Fruit fly (Drosophila melanogaster): ENCODE measurements around the gene CG15024.

The CG15024 gene

DNA sequence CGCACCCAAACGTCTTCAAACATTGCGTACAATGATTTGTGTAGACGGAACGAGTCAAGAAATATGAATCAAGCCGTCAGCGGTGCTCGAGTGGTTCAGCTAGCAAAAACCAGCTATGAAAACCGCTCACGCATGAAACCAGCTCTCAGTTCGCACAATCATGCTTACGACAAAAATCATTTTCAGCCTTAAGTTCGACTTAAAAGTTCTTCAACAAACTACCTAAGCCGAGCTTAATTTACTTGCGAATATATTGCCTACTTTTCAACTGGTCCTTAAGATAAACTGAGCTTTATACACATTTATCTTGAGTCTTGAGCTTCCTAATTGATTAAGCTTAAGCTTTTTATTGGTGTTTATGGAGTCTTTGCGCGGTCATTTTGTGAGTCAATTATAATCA, 23.5 kb downstream of the CG15024 start:
- TF ChIP-seq Myc (optimal IDR thresholded peaks at IDR 0.05) (peak; percentile 51), Hnf4 (GFP tag; optimal IDR thresholded peaks at IDR 0.05) (no peak)

DNA sequence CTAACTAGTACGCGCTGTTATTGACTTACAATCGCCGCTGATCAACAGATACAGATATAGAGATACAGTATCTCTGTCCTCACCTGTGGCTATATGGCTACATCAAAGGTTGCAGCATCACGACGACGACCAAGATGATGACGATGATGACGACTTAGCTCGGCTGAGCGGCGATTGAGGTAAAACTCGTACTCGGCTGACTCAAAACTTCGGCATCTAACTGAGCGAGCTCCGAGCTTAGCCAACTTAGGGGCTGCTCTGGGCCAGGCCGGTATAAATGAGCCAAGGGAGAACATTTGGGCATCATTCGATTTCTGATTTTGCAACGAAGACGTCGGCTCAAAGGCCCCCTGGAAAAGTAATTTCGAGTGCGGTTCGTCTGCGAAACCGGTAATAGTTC, 27.2 kb downstream of the CG15024 start, which contains the start of gene CG15021:
Gene CG15021, plus strand, starts transcription at position 301 of the 400 bp plus-strand sequence.
- TF ChIP-seq fru (GFP tag; optimal IDR thresholded peaks at IDR 0.05) (no peak), Sp1 (GFP tag; optimal IDR thresholded peaks at IDR 0.05) (no peak), Rel (GFP tag; optimal IDR thresholded peaks at IDR 0.05) (no peak), Rel (tag; optimal IDR thresholded peaks at IDR 0.05) (no peak), CrebA (GFP tag; optimal IDR thresholded peaks at IDR 0.05; ENCODE audit: borderline replicate concordance) (no peak), sv (GFP tag; optimal IDR thresholded peaks at IDR 0.05) (no peak), brk (GFP tag; optimal IDR thresholded peaks at IDR 0.05) (no peak), CG32264 (GFP tag; optimal IDR thresholded peaks at IDR 0.05) (no peak), CG9705 (GFP tag; optimal IDR thresholded peaks at IDR 0.05) (no peak), Jra (GFP tag; optimal IDR thresholded peaks at IDR 0.05) (no peak), Hr83 (GFP tag; optimal IDR thresholded peaks at IDR 0.05; ENCODE audit: poor library complexity, severe bottlenecking) (no peak), h (GFP tag; optimal IDR thresholded peaks at IDR 0.05) (no peak), lola (GFP tag; optimal IDR thresholded peaks at IDR 0.05) (no peak), jim (GFP tag; optimal IDR thresholded peaks at IDR 0.05) (no peak), Dfd (GFP tag; optimal IDR thresholded peaks at IDR 0.05) (no peak), Vsx2 (GFP tag; optimal IDR thresholded peaks at IDR 0.05; ENCODE audit: partially characterized antibody) (no peak), ey (GFP tag; optimal IDR thresholded peaks at IDR 0.05) (no peak), Myc (optimal IDR thresholded peaks at IDR 0.05) (no peak)

DNA sequence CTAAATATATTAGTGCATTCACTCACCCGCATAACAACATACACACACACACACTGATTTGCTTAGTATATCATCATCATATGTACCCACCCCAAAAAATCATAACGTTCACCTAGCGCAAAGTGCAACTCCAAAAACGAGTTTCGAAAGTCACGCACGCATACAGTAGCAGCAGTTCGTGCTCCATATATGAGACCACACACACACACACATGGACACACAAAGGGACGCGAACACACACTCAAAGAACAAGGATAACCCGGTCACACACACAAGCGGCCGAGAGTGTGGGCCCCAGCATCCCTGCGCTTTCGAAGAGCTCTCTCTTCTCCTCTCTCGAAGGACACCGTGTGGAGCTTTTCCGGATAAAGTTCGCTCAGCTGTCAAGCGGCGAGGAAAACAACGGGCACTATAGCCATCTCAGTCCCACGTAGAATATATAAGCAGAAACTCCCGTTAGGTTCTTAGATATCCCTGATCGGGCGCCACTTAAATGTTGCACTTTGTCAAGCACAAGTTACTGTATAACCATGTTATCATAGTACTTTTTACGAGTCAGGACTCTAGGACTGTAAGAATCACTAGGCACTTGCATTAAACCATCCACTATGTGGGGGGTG, 32.4 kb downstream of the CG15024 start:
- TF ChIP-seq Abd-B (GFP tag; optimal IDR thresholded peaks at IDR 0.05) (no peak), Myc (optimal IDR thresholded peaks at IDR 0.05) (no peak), ey (GFP tag; optimal IDR thresholded peaks at IDR 0.05) (no peak), Dfd (GFP tag; optimal IDR thresholded peaks at IDR 0.05) (no peak), dmrt93B (GFP tag; optimal IDR thresholded peaks at IDR 0.05) (no peak), Hnf4 (GFP tag; optimal IDR thresholded peaks at IDR 0.05) (no peak), CG32264 (GFP tag; optimal IDR thresholded peaks at IDR 0.05) (no peak)

DNA sequence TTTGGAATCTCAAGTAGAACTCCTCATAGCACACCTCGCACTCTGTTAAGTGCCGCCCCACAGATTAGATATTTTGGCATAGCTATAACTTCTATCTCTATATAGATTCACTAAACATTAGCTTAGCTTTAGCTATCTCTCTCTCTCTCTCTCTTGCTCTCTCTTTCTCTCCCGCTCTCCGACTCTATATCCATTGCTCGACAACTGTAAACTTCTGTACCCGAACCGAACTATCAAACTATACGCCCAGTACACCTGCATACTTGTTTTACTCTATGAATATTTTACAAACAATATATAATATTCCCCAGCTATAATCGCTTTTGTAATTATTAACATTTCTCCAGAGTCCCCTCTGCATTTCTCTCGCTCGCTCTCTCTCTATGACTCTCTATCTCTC, 33.3 kb downstream of the CG15024 start:
- TF ChIP-seq GATAd (GFP tag; optimal IDR thresholded peaks at IDR 0.05) (no peak), Dif (GFP tag; optimal IDR thresholded peaks at IDR 0.05; ENCODE audit: partially characterized antibody) (no peak), Jra (GFP tag; optimal IDR thresholded peaks at IDR 0.05) (no peak), Dfd (GFP tag; optimal IDR thresholded peaks at IDR 0.05) (no peak), jim (GFP tag; optimal IDR thresholded peaks at IDR 0.05) (no peak), dmrt93B (GFP tag; optimal IDR thresholded peaks at IDR 0.05) (no peak), h (GFP tag; optimal IDR thresholded peaks at IDR 0.05) (no peak), rgr (GFP tag; optimal IDR thresholded peaks at IDR 0.05) (no peak), usp (GFP tag; optimal IDR thresholded peaks at IDR 0.05) (no peak), brk (GFP tag; optimal IDR thresholded peaks at IDR 0.05) (no peak), fru (GFP tag; optimal IDR thresholded peaks at IDR 0.05) (no peak), dl (GFP tag; optimal IDR thresholded peaks at IDR 0.05; ENCODE audit: insufficient read depth in 1 of 2, partially characterized antibody in 2 of 2) (no peak), CG9705 (GFP tag; optimal IDR thresholded peaks at IDR 0.05) (no peak), tai (GFP tag; optimal IDR thresholded peaks at IDR 0.05) (no peak), sv (GFP tag; optimal IDR thresholded peaks at IDR 0.05) (no peak), foxo (GFP tag; optimal IDR thresholded peaks at IDR 0.05) (no peak), Myc (optimal IDR thresholded peaks at IDR 0.05) (no peak)

DNA sequence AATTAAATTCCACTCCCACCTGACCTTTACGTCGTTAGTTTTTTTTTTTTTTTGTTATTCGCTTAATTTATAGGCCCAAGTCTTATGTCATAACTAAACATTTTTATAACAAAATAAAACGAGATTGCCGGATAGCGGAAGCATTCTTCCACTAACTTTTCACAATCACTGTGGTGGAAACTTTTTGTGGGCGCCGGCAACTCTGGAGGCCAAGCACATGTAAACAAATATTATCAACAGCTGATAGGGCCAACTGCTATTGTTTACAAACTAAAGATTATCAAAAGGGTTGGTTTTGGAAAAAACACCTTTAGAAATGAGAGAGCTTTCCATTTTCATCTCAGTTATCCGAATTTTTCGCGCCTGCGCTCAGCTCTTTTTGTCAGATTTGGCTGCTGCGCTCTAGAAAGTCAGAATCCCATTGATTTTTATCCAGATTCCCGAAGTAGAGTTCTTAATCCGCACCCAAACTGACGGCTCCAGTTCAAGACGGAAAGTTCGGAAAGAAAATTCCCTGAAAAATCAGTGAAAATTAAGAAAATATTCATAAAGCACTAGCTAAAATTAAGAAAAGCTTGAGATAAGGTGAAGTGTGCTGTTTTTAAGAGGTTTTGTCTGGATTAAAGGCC, 34.6 kb downstream of the CG15024 start, which contains the start of gene nAChRbeta1:
Gene nAChRbeta1, plus strand, starts transcription at position 432 of the 629 bp plus-strand sequence.
- no peak for TF ChIP-seq br (GFP tag; optimal IDR thresholded peaks at IDR 0.05)
- no peak for TF ChIP-seq HLH106 (tag; optimal IDR thresholded peaks at IDR 0.05)
- no peak for TF ChIP-seq Myc (optimal IDR thresholded peaks at IDR 0.05)
- no peak for TF ChIP-seq Jra (GFP tag; optimal IDR thresholded peaks at IDR 0.05)
- no peak for TF ChIP-seq dmrt93B (GFP tag; optimal IDR thresholded peaks at IDR 0.05)
- no peak for TF ChIP-seq Hr83 (GFP tag; optimal IDR thresholded peaks at IDR 0.05; ENCODE audit: poor library complexity, severe bottlenecking)
- TF ChIP-seq OdsH (GFP tag; optimal IDR thresholded peaks at IDR 0.05), result no peak
- no peak for TF ChIP-seq CG9705 (GFP tag; optimal IDR thresholded peaks at IDR 0.05)
- no peak for TF ChIP-seq sage (GFP tag; optimal IDR thresholded peaks at IDR 0.05)
- TF ChIP-seq ey (GFP tag; optimal IDR thresholded peaks at IDR 0.05), result no peak

Measured in whole organism, wandering third instar larva.